Fruit fly (Drosophila melanogaster) whole organism, adult: ENCODE data around the gene trbl.

Experiments
- CG1620 ChIP-seq: fragments of 200-800 bp; sonication (Bioruptor generic); optimal IDR thresholded peaks from 2 replicates; lab custom pipeline; 2016; ENCODE audit warnings: missing biosample characterization, missing genetic modification characterization
- Crg-1 ChIP-seq: fragments of 200-800 bp; sonication (Bioruptor generic); optimal IDR thresholded peaks from 2 replicates; lab custom pipeline; 2016; ENCODE audit warnings: missing biosample characterization, missing genetic modification characterization
- Mnt ChIP-seq: fragments of 200-800 bp; sonication (Bioruptor generic); optimal IDR thresholded peaks from 2 replicates; lab custom pipeline; 2016; ENCODE audit warnings: missing biosample characterization, mild to moderate bottlenecking, missing genetic modification characterization
- cic ChIP-seq: fragments of 200-800 bp; sonication (Bioruptor generic); optimal IDR thresholded peaks from 2 replicates; lab custom pipeline; 2017; ENCODE audit warnings: missing biosample characterization, mild to moderate bottlenecking, missing genetic modification characterization, moderate library complexity
- kay ChIP-seq: fragments of 200-800 bp; sonication (Bioruptor generic); peaks from one replicate; lab custom pipeline; 2016; ENCODE audit warnings: missing biosample characterization, missing genetic modification characterization, borderline replicate concordance
- ovo ChIP-seq: fragments of 200-800 bp; sonication (Bioruptor generic); optimal IDR thresholded peaks from 2 replicates; lab custom pipeline; 2016; ENCODE audit warnings: missing biosample characterization, missing genetic modification characterization
- toe ChIP-seq: fragments of 200-800 bp; sonication (Bioruptor generic); optimal IDR thresholded peaks from 2 replicates; lab custom pipeline; 2016; ENCODE audit warnings: missing biosample characterization, missing genetic modification characterization

DNA sequence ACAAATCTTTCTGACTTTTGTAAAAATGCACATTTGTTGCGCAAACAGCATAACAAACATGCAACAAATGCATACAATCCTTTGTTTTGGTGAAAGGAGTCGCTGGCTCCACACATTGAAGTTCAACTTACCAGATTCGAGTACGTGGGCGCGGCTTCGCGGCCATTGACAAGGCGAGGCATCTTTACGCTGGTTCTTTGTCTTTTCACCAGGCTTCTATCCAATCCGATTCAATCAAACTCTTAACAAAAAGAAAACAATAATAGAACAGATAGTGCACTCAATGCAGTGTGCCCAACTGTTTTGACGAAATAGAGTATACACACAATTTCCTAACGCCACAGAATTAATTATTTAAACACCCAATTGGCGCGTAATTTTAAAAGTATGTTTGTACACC, 28.8 kb upstream of the trbl start, which contains the start of gene CG5262:
- TF ChIP-seq toe, result no peak
- TF ChIP-seq ovo (GFP tag; lab: Kevin White, UChicago), result no peak
- no peak for TF ChIP-seq Mnt (GFP tag; lab: Kevin White, UChicago)
- TF ChIP-seq Crg-1, result no peak
- no peak for TF ChIP-seq cic (GFP tag; lab: Kevin White, UChicago)
- TF ChIP-seq kay (GFP tag; lab: Kevin White, UChicago), result no peak
- TF ChIP-seq CG1620 (GFP tag; lab: Kevin White, UChicago), result no peak
